Worm (Caenorhabditis elegans) whole organism, L4 larva: ENCODE data around the gene gck-3.

Experiments used
- R02D3.7 ChIP-seq: fragments of 150-350 bp; sonication (generic microtip); optimal IDR thresholded peaks from 3 replicates; lab custom pipeline; 2014; ENCODE audit warnings: missing biosample characterization, missing genetic modification characterization
- ama-1 ChIP-seq: fragments of 150-350 bp; optimal IDR thresholded peaks from 2 replicates; lab custom pipeline; 2014; ENCODE audit warnings: inconsistent platforms, mixed read lengths
- ctbp-1 ChIP-seq: fragments of 200-800 bp; sonication (Bioruptor generic); IDR thresholded peaks from 2 replicates; pipeline ENCODE4 v1.3.6; 2022; ENCODE audit warnings: missing genetic modification reagents, missing genetic modification characterization, missing compliant biosample characterization
- mxl-2 ChIP-seq: fragments of 200-800 bp; sonication (Bioruptor generic); conservative IDR thresholded peaks from 2 replicates; pipeline ENCODE4 v1.3.6; 2022; ENCODE audit warnings: missing genetic modification reagents, missing genetic modification characterization, missing compliant biosample characterization
- nhr-111 ChIP-seq: fragments of 200-800 bp; sonication (Bioruptor generic); optimal IDR thresholded peaks from 2 replicates; lab custom pipeline; 2018; ENCODE audit warnings: mild to moderate bottlenecking, missing genetic modification characterization, missing compliant biosample characterization
- set-16 ChIP-seq: fragments of 200-800 bp; sonication (Bioruptor generic); IDR thresholded peaks from 2 replicates; pipeline ENCODE4 v1.3.6; 2022; ENCODE audit warnings: missing genetic modification reagents, missing genetic modification characterization, missing compliant biosample characterization
- skn-1 ChIP-seq: fragments of 150-350 bp; optimal IDR thresholded peaks from 2 replicates; lab custom pipeline; 2014; ENCODE audit warnings: missing biosample characterization, missing genetic modification characterization
- snpc-4 ChIP-seq: fragments of 150-350 bp; optimal IDR thresholded peaks from 2 replicates; lab custom pipeline; 2014; ENCODE audit warnings: missing biosample characterization, missing genetic modification characterization
- unc-39 ChIP-seq: sonication (generic microtip); optimal IDR thresholded peaks from 2 replicates; lab custom pipeline; 2017; ENCODE audit warnings: missing biosample characterization, missing genetic modification characterization
- unc-62 ChIP-seq, 3 experiments: fragments of 150-350 bp in 1 of 3; sonication (generic microtip); optimal IDR thresholded peaks in 2 of 3; peaks in 1 of 3; 1 replicate in 1 of 3; 2 replicates in 2 of 3; lab custom pipeline; 2014 to 2017; ENCODE audit warnings: missing biosample characterization in 3 of 3, missing genetic modification characterization in 3 of 3, missing genetic modification reagents in 3 of 3, missing genotype in 1 of 3

DNA sequence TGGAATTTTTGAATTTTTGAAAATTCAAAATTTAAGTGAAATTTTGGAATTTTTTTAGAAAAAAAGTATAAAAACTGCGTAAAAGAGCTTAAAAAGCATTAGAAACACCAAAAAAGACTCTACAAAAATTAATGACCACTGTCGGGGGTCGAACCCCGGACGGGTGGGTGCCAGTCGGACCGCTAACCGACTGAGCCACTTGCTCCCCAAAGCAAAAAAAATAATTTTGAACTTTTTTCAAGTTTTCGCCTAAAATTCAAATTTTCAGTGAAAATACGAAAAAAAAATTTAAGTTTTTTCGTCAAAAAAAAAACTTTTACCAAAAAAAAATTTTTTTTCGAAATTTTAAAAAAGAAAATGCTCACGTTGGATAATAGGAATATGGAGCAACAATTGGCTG, 19.4 kb downstream of the gck-3 start:
- no peak for TF ChIP-seq ama-1 (lab: Kevin White, UChicago)
- no peak for TF ChIP-seq mxl-2 (GFP tag; lab: Robert Waterston, UW)
- no peak for TF ChIP-seq unc-62 (GFP tag; optimal IDR thresholded peaks at IDR 0.05 in 1 of 2; lab: Kevin White, UChicago)
- no peak for TF ChIP-seq unc-62 (tag; optimal IDR thresholded peaks at IDR 0.05; lab: Kevin White, UChicago)
- no peak for TF ChIP-seq ctbp-1 (GFP tag; lab: Robert Waterston, UW)
- no peak for TF ChIP-seq unc-39 (tag; lab: Kevin White, UChicago)
- no peak for TF ChIP-seq skn-1 (tag; lab: Kevin White, UChicago)
- no peak for TF ChIP-seq nhr-111 (GFP tag; lab: Kevin White, UChicago)
- no peak for TF ChIP-seq R02D3.7 (tag; lab: Kevin White, UChicago)
- no peak for TF ChIP-seq snpc-4 (tag; lab: Kevin White, UChicago)
- TF ChIP-seq set-16, result no peak
